Worm (Caenorhabditis elegans): Measurements from ENCODE around the gene sel-7.
A peak's percentile ranks its signal among the peaks of the same experiment; 100 is the strongest.

sel-7 gene

ce11 chrX:14312416-14312815 lies 27.9 kb downstream of the sel-7 start (continued):
- TF ChIP-seq ceh-19 (GFP tag; optimal IDR thresholded peaks at IDR 0.05) (peak; percentile 60), ceh-2 (tag; optimal IDR thresholded peaks at IDR 0.05) (peak; percentile 63), F13H6.1 (tag; optimal IDR thresholded peaks at IDR 0.05) (peak; percentile 48), nfya-1 (tag; optimal IDR thresholded peaks at IDR 0.05) (peak; percentile 86), pat-9 (tag; optimal IDR thresholded peaks at IDR 0.05) (no peak), pax-1 (tag; optimal IDR thresholded peaks at IDR 0.05) (peak; percentile 39), fkh-6 (tag; optimal IDR thresholded peaks at IDR 0.05) (no peak), T23F11.4 (GFP tag; optimal IDR thresholded peaks at IDR 0.05) (no peak), nhr-232 (tag; optimal IDR thresholded peaks at IDR 0.05) (no peak), elt-4 (tag; optimal IDR thresholded peaks at IDR 0.05) (no peak), ref-2 (tag; optimal IDR thresholded peaks at IDR 0.05) (peak; percentile 84), pqm-1 (tag; optimal IDR thresholded peaks at IDR 0.05) (no peak), pha-2 (tag; optimal IDR thresholded peaks at IDR 0.05) (peak; percentile 57), hlh-13 (GFP tag; optimal IDR thresholded peaks at IDR 0.05) (no peak), pag-3 (tag; optimal IDR thresholded peaks at IDR 0.05; ENCODE audit: borderline replicate concordance) (no peak)

ce11 chrX:14311583-14311982 lies 28.7 kb downstream of the sel-7 start, which contains the start of gene mgrn-1:
TSS of gene mgrn-1 (minus strand) at chrX:14311683.
- no peak for TF ChIP-seq pag-3 (tag; optimal IDR thresholded peaks at IDR 0.05; ENCODE audit: borderline replicate concordance)

ce11 chrX:14309656-14310055 lies 30.6 kb downstream of the sel-7 start:
- no peak for TF ChIP-seq eyg-1 (tag; optimal IDR thresholded peaks at IDR 0.05)
- no peak for TF ChIP-seq ceh-6 (GFP tag; optimal IDR thresholded peaks at IDR 0.05)
- no peak for TF ChIP-seq dmd-4 (tag; optimal IDR thresholded peaks at IDR 0.05; ENCODE audit: borderline replicate concordance)
- TF ChIP-seq ceh-22 (tag; optimal IDR thresholded peaks at IDR 0.05), result no peak
- TF ChIP-seq ceh-24 (tag; optimal IDR thresholded peaks at IDR 0.05), result no peak
- no peak for TF ChIP-seq unc-55 (GFP tag; optimal IDR thresholded peaks at IDR 0.05)
- no peak for TF ChIP-seq tbx-7 (tag; optimal IDR thresholded peaks at IDR 0.05)

ce11 chrX:14307667-14308066 lies 32.6 kb downstream of the sel-7 start, which contains the start of gene gphr-2:
TSS of gene gphr-2 (minus strand) at chrX:14307767.
- TF ChIP-seq fkh-10 (GFP tag; optimal IDR thresholded peaks at IDR 0.05) (no peak), hlh-8 (tag; optimal IDR thresholded peaks at IDR 0.05) (no peak), mec-3 (tag; optimal IDR thresholded peaks at IDR 0.05; ENCODE audit: borderline replicate concordance) (no peak), tbx-2 (tag; optimal IDR thresholded peaks at IDR 0.05) (no peak), unc-3 (GFP tag; conservative IDR thresholded peaks at IDR 0.05) (no peak), unc-3 (tag; optimal IDR thresholded peaks at IDR 0.05) (no peak), pag-3 (tag; optimal IDR thresholded peaks at IDR 0.05; ENCODE audit: borderline replicate concordance) (no peak), hlh-30 (tag; optimal IDR thresholded peaks at IDR 0.05; ENCODE audit: insufficient read depth) (no peak), ceh-31 (tag; optimal IDR thresholded peaks at IDR 0.05) (no peak), ceh-2 (tag; optimal IDR thresholded peaks at IDR 0.05) (no peak), ref-2 (tag; optimal IDR thresholded peaks at IDR 0.05) (no peak), ceh-18 (tag; optimal IDR thresholded peaks at IDR 0.05) (no peak), hlh-13 (GFP tag; optimal IDR thresholded peaks at IDR 0.05) (no peak), elt-2 (tag; optimal IDR thresholded peaks at IDR 0.05) (no peak), ets-4 (tag; optimal IDR thresholded peaks at IDR 0.05) (no peak), ahr-1 (tag; optimal IDR thresholded peaks at IDR 0.05) (no peak), che-1 (tag; optimal IDR thresholded peaks at IDR 0.05) (no peak), eyg-1 (tag; optimal IDR thresholded peaks at IDR 0.05) (no peak), sdc-2 (tag; optimal IDR thresholded peaks at IDR 0.05) (no peak)

ce11 chrX:14303078-14303477 lies 37.2 kb downstream of the sel-7 start, which contains the start of gene C11H1.5:
TSS of gene C11H1.5 (minus strand) at chrX:14303178.
- no peak for TF ChIP-seq C38D4.7 (GFP tag; optimal IDR thresholded peaks at IDR 0.05)
- TF ChIP-seq ttx-3 (tag; optimal IDR thresholded peaks at IDR 0.05), result no peak
- TF ChIP-seq hlh-30 (tag; optimal IDR thresholded peaks at IDR 0.05; ENCODE audit: insufficient read depth), result no peak
- TF ChIP-seq pha-2 (tag; optimal IDR thresholded peaks at IDR 0.05), result no peak
- TF ChIP-seq tbx-7 (tag; optimal IDR thresholded peaks at IDR 0.05), result no peak
- TF ChIP-seq ahr-1 (tag; optimal IDR thresholded peaks at IDR 0.05), result no peak
- no peak for TF ChIP-seq fax-1 (tag; optimal IDR thresholded peaks at IDR 0.05)
